Fruit fly (Drosophila melanogaster): Measurements from ENCODE around the gene CG9616.
A peak's percentile ranks its signal among the peaks of the same experiment; 100 is the strongest.

CG9616 gene

dm6 chr3R:14245371-14245770, at the start of gene CG9616:
Gene CG9616 (minus strand): TSS chr3R:14245471.
- TF ChIP-seq CG8478 (optimal IDR thresholded peaks at IDR 0.05) (no peak), CTCF (optimal IDR thresholded peaks at IDR 0.05) (no peak)

dm6 chr3R:14294397-14295018, 49.2 kb upstream of the CG9616 start:
- TF ChIP-seq CTCF (optimal IDR thresholded peaks at IDR 0.05) (no peak), CG8478 (optimal IDR thresholded peaks at IDR 0.05) (no peak)

- no peak for TF ChIP-seq CTCF (optimal IDR thresholded peaks at IDR 0.05)
- TF ChIP-seq CG8478 (optimal IDR thresholded peaks at IDR 0.05) = no peak
Measured at dm6 chr3R:14292307-14292711, 47.0 kb upstream of the CG9616 start.

- TF ChIP-seq CTCF (optimal IDR thresholded peaks at IDR 0.05) = no peak
- no peak for TF ChIP-seq CG8478 (optimal IDR thresholded peaks at IDR 0.05)
Measured at dm6 chr3R:14291431-14291830, 46.2 kb upstream of the CG9616 start.

dm6 chr3R:14289958-14290835, 44.9 kb upstream of the CG9616 start:
- TF ChIP-seq CTCF (optimal IDR thresholded peaks at IDR 0.05) = no peak
- TF ChIP-seq CG8478 (optimal IDR thresholded peaks at IDR 0.05) = no peak

- TF ChIP-seq CG8478 (optimal IDR thresholded peaks at IDR 0.05) (no peak), CTCF (optimal IDR thresholded peaks at IDR 0.05) (no peak)
Measured at dm6 chr3R:14288669-14289383, 43.6 kb upstream of the CG9616 start, which contains the start of gene red. Gene red (plus strand): TSS chr3R:14289071.

dm6 chr3R:14287980-14288379, 42.7 kb upstream of the CG9616 start:
- TF ChIP-seq CTCF (optimal IDR thresholded peaks at IDR 0.05) (no peak), CG8478 (optimal IDR thresholded peaks at IDR 0.05) (no peak)

- no peak for TF ChIP-seq CG8478 (optimal IDR thresholded peaks at IDR 0.05)
- peak; percentile 61 to 63 for TF ChIP-seq CTCF (optimal IDR thresholded peaks at IDR 0.05)
Measured at dm6 chr3R:14286320-14287190, 41.3 kb upstream of the CG9616 start, which contains the start of gene trx. Gene trx (minus strand): TSS chr3R:14286903.

- no peak for TF ChIP-seq CG8478 (optimal IDR thresholded peaks at IDR 0.05)
- TF ChIP-seq CTCF (optimal IDR thresholded peaks at IDR 0.05) = no peak
Measured at dm6 chr3R:14285059-14285953, 40.0 kb upstream of the CG9616 start.

dm6 chr3R:14284422-14284760, 39.1 kb upstream of the CG9616 start:
- TF ChIP-seq CTCF (optimal IDR thresholded peaks at IDR 0.05) (no peak), CG8478 (optimal IDR thresholded peaks at IDR 0.05) (no peak)

dm6 chr3R:14283754-14284421, 38.6 kb upstream of the CG9616 start:
- TF ChIP-seq CG8478 (optimal IDR thresholded peaks at IDR 0.05) = no peak
- TF ChIP-seq CTCF (optimal IDR thresholded peaks at IDR 0.05) = no peak

- TF ChIP-seq CG8478 (optimal IDR thresholded peaks at IDR 0.05) (no peak), CTCF (optimal IDR thresholded peaks at IDR 0.05) (no peak)
Measured at dm6 chr3R:14283042-14283626, 37.9 kb upstream of the CG9616 start.
